Worm (Caenorhabditis elegans) whole organism, L1 larva: Measurements from ENCODE around the gene C29F5.8.

Experiments used
- C04F5.9 ChIP-seq: sonication (generic microtip); optimal IDR thresholded peaks from 2 replicates; lab custom pipeline; 2016; ENCODE audit warnings: missing genetic modification characterization, missing compliant biosample characterization
- C34B4.2 ChIP-seq: sonication (generic microtip); optimal IDR thresholded peaks from 2 replicates; lab custom pipeline; 2017; ENCODE audit warnings: mild to moderate bottlenecking, missing genetic modification characterization, missing compliant biosample characterization
- F16B12.6 ChIP-seq: fragments of 150-350 bp; optimal IDR thresholded peaks from 2 replicates; lab custom pipeline; 2014; ENCODE audit warnings: missing biosample characterization, missing genetic modification characterization
- Y116A8C.19 ChIP-seq: sonication (generic microtip); optimal IDR thresholded peaks from 2 replicates; lab custom pipeline; 2016; ENCODE audit warnings: missing compliant biosample characterization, missing genetic modification characterization, borderline replicate concordance
- alr-1 ChIP-seq: fragments of 200-800 bp; sonication (Bioruptor generic); optimal IDR thresholded peaks from 2 replicates; lab custom pipeline; 2018; ENCODE audit warnings: borderline replicate concordance, mild to moderate bottlenecking, missing genetic modification characterization, missing compliant biosample characterization
- aly-2 ChIP-seq: fragments of 150-350 bp; optimal IDR thresholded peaks from 2 replicates; lab custom pipeline; 2014; ENCODE audit warnings: missing biosample characterization, missing genetic modification characterization
- ama-1 ChIP-seq: fragments of 150-350 bp; optimal IDR thresholded peaks from 2 replicates; lab custom pipeline; 2014
- ceh-63 ChIP-seq: fragments of 200-800 bp; sonication (Bioruptor generic); optimal IDR thresholded peaks from 2 replicates; lab custom pipeline; 2018; ENCODE audit warnings: mild to moderate bottlenecking, missing genetic modification characterization, missing compliant biosample characterization
- ceh-8 ChIP-seq: fragments of 200-800 bp; sonication (Bioruptor generic); optimal IDR thresholded peaks from 2 replicates; lab custom pipeline; 2018; ENCODE audit warnings: mild to moderate bottlenecking, missing genetic modification characterization, moderate library complexity, missing compliant biosample characterization
- ceh-82 ChIP-seq, 3 experiments: fragments of 150-350 bp in 1 of 3; sonication (generic microtip) in 2 of 3; optimal IDR thresholded peaks; 2 replicates each; lab custom pipeline; 2014 to 2017; ENCODE audit warnings: missing biosample characterization in 3 of 3, missing genetic modification characterization in 3 of 3
- ceh-88 ChIP-seq: fragments of 200-800 bp; sonication (Bioruptor generic); IDR thresholded peaks from 2 replicates; pipeline ENCODE4 v1.3.6; 2022; ENCODE audit warnings: missing genetic modification characterization, missing compliant biosample characterization
- dpl-1 ChIP-seq, 3 experiments: fragments of 150-350 bp in 2 of 3; sonication (generic microtip) in 1 of 3; optimal IDR thresholded peaks; 2 replicates each; lab custom pipeline; 2014 to 2017; ENCODE audit warnings: missing biosample characterization in 3 of 3, missing genetic modification characterization in 3 of 3, missing genetic modification reagents in 3 of 3
- dsc-1 ChIP-seq: sonication (generic microtip); optimal IDR thresholded peaks from 2 replicates; lab custom pipeline; 2016; ENCODE audit warnings: mild to moderate bottlenecking, missing genetic modification characterization, missing compliant biosample characterization
- efl-3 ChIP-seq: fragments of 200-800 bp; sonication (Bioruptor generic); optimal IDR thresholded peaks from 2 replicates; lab custom pipeline; 2018; ENCODE audit warnings: mild to moderate bottlenecking, missing genetic modification characterization, missing compliant biosample characterization
- egl-13 ChIP-seq: sonication (generic microtip); optimal IDR thresholded peaks from 2 replicates; lab custom pipeline; 2016; ENCODE audit warnings: missing genotype, missing genetic modification reagents, missing genetic modification characterization, missing compliant biosample characterization
- egl-27 ChIP-seq, 2 experiments: fragments of 150-350 bp in 1 of 2; sonication (generic microtip); optimal IDR thresholded peaks; 3 replicates each; lab custom pipeline; 2017 to 2018; ENCODE audit warnings: missing biosample characterization in 2 of 2, missing genetic modification characterization in 2 of 2, missing genetic modification reagents in 2 of 2
- elt-2 ChIP-seq: sonication (generic microtip); optimal IDR thresholded peaks from 2 replicates; lab custom pipeline; 2016; ENCODE audit warnings: missing genetic modification characterization, mild to moderate bottlenecking, inconsistent platforms, missing compliant biosample characterization, missing genetic modification reagents
- elt-3 ChIP-seq, 6 experiments: fragments of 150-350 bp in 1 of 6; sonication (generic microtip); optimal IDR thresholded peaks; 2 replicates each; lab custom pipeline; 2017 to 2018; ENCODE audit warnings: missing biosample characterization in 6 of 6, missing genetic modification characterization in 6 of 6, inconsistent platforms in 1 of 6
- fkh-10 ChIP-seq: sonication (generic microtip); optimal IDR thresholded peaks from 2 replicates; lab custom pipeline; 2017; ENCODE audit warnings: missing biosample characterization, missing genetic modification reagents, missing genetic modification characterization
- fkh-4 ChIP-seq: sonication (generic microtip); optimal IDR thresholded peaks from 2 replicates; lab custom pipeline; 2016; ENCODE audit warnings: missing compliant biosample characterization, missing genetic modification characterization, borderline replicate concordance
- grh-1 ChIP-seq: fragments of 200-800 bp; sonication (Bioruptor generic); IDR thresholded peaks from 2 replicates; pipeline ENCODE4 v1.3.6; 2022; ENCODE audit warnings: missing genetic modification reagents, missing genetic modification characterization, missing compliant biosample characterization
- hlh-17 ChIP-seq: fragments of 200-800 bp; sonication (Bioruptor generic); optimal IDR thresholded peaks from 2 replicates; lab custom pipeline; 2018; ENCODE audit warnings: missing genetic modification characterization, mild to moderate bottlenecking, missing compliant biosample characterization, moderate library complexity, borderline replicate concordance
- hlh-4 ChIP-seq: sonication (generic microtip); optimal IDR thresholded peaks from 2 replicates; lab custom pipeline; 2016; ENCODE audit warnings: mild to moderate bottlenecking, missing genetic modification characterization, missing compliant biosample characterization
- irx-1 ChIP-seq: sonication (generic microtip); optimal IDR thresholded peaks from 2 replicates; lab custom pipeline; 2016; ENCODE audit warnings: missing genetic modification characterization, missing compliant biosample characterization
- isw-1 ChIP-seq: fragments of 200-800 bp; sonication (Bioruptor generic); IDR thresholded peaks from 2 replicates; pipeline ENCODE4 v1.3.6; 2022; ENCODE audit warnings: missing genetic modification characterization, missing compliant biosample characterization
- lin-14 ChIP-seq: fragments of 200-800 bp; sonication (Bioruptor generic); optimal IDR thresholded peaks from 2 replicates; lab custom pipeline; 2018; ENCODE audit warnings: mild to moderate bottlenecking, missing genetic modification characterization, moderate library complexity, missing compliant biosample characterization
- lin-15B ChIP-seq: fragments of 150-350 bp; sonication (generic microtip); optimal IDR thresholded peaks from 3 replicates; lab custom pipeline; 2014; ENCODE audit warnings: missing biosample characterization, missing genetic modification characterization
- lin-35 ChIP-seq, 2 experiments: fragments of 150-350 bp; optimal IDR thresholded peaks; 2 replicates each; lab custom pipeline; 2014; ENCODE audit warnings: missing biosample characterization in 2 of 2, missing genetic modification characterization in 2 of 2, missing genetic modification reagents in 2 of 2
- lir-3 ChIP-seq: sonication (generic microtip); optimal IDR thresholded peaks from 2 replicates; lab custom pipeline; 2016; ENCODE audit warnings: mild to moderate bottlenecking, missing genetic modification characterization, moderate library complexity, missing compliant biosample characterization; ENCODE audit not compliant: poor library complexity
- lsy-2 ChIP-seq, 2 experiments: fragments of 150-350 bp; optimal IDR thresholded peaks; 2 replicates each; lab custom pipeline; 2014; ENCODE audit warnings: missing biosample characterization in 2 of 2, missing genetic modification characterization in 2 of 2
- mab-9 ChIP-seq: fragments of 200-800 bp; sonication (Bioruptor generic); IDR thresholded peaks from 2 replicates; pipeline ENCODE4 v1.3.6; 2022; ENCODE audit warnings: missing genetic modification reagents, missing genetic modification characterization, missing compliant biosample characterization
- mdl-1 ChIP-seq, 2 experiments: fragments of 150-350 bp; optimal IDR thresholded peaks; 2 replicates each; lab custom pipeline; 2014 to 2017; ENCODE audit warnings: missing biosample characterization in 2 of 2, missing genetic modification characterization in 2 of 2, inconsistent platforms in 1 of 2
- nhr-11 ChIP-seq: fragments of 150-350 bp; optimal IDR thresholded peaks from 2 replicates; lab custom pipeline; 2014; ENCODE audit warnings: missing biosample characterization, missing genetic modification characterization
- nhr-12 ChIP-seq: sonication (generic microtip); optimal IDR thresholded peaks from 2 replicates; lab custom pipeline; 2017; ENCODE audit warnings: missing biosample characterization, missing genetic modification characterization
- nhr-19 ChIP-seq: fragments of 200-800 bp; sonication (Bioruptor generic); conservative IDR thresholded peaks from 2 replicates; pipeline ENCODE4 v1.3.6; 2022; ENCODE audit warnings: missing genetic modification characterization, missing compliant biosample characterization
- nhr-47 ChIP-seq: sonication (generic microtip); optimal IDR thresholded peaks from 2 replicates; lab custom pipeline; 2016; ENCODE audit warnings: mild to moderate bottlenecking, missing genetic modification characterization, moderate library complexity, missing compliant biosample characterization
- nhr-84 ChIP-seq: sonication (generic microtip); optimal IDR thresholded peaks from 2 replicates; lab custom pipeline; 2017; ENCODE audit warnings: missing biosample characterization, missing genetic modification characterization
- nhr-90 ChIP-seq: sonication (generic microtip); optimal IDR thresholded peaks from 2 replicates; lab custom pipeline; 2016; ENCODE audit warnings: mild to moderate bottlenecking, missing genetic modification characterization, missing compliant biosample characterization; ENCODE audit not compliant: poor library complexity
- pag-3 ChIP-seq: sonication (generic microtip); optimal IDR thresholded peaks from 2 replicates; lab custom pipeline; 2017; ENCODE audit warnings: missing genetic modification characterization, mild to moderate bottlenecking, missing compliant biosample characterization, antibody characterized with exemption, borderline replicate concordance; ENCODE audit not compliant: insufficient read depth
- pax-3 ChIP-seq: fragments of 200-800 bp; sonication (Bioruptor generic); optimal IDR thresholded peaks from 2 replicates; lab custom pipeline; 2018; ENCODE audit warnings: mild to moderate bottlenecking, missing genetic modification characterization, moderate library complexity, missing compliant biosample characterization
- pqm-1 ChIP-seq: sonication (generic microtip); optimal IDR thresholded peaks from 3 replicates; lab custom pipeline; 2017; ENCODE audit warnings: missing biosample characterization, missing genetic modification characterization
- rnt-1 ChIP-seq: sonication (generic microtip); optimal IDR thresholded peaks from 2 replicates; lab custom pipeline; 2016; ENCODE audit warnings: mild to moderate bottlenecking, missing genetic modification characterization, moderate library complexity, missing compliant biosample characterization
- snpc-4 ChIP-seq: fragments of 150-350 bp; optimal IDR thresholded peaks from 2 replicates; lab custom pipeline; 2014; ENCODE audit warnings: missing biosample characterization, missing genetic modification characterization
- snu-23 ChIP-seq: sonication (generic microtip); optimal IDR thresholded peaks from 2 replicates; lab custom pipeline; 2016; ENCODE audit warnings: missing genetic modification characterization, missing compliant biosample characterization
- sox-4 ChIP-seq: sonication (generic microtip); optimal IDR thresholded peaks from 2 replicates; lab custom pipeline; 2016; ENCODE audit warnings: missing genetic modification characterization, missing compliant biosample characterization
- sptf-1 ChIP-seq: fragments of 150-350 bp; optimal IDR thresholded peaks from 2 replicates; lab custom pipeline; 2014; ENCODE audit warnings: missing biosample characterization, missing genetic modification characterization
- tlp-1 ChIP-seq: fragments of 150-350 bp; optimal IDR thresholded peaks from 2 replicates; lab custom pipeline; 2014; ENCODE audit warnings: missing biosample characterization, missing genetic modification characterization
- unc-62 ChIP-seq: fragments of 150-350 bp; optimal IDR thresholded peaks from 2 replicates; lab custom pipeline; 2014; ENCODE audit warnings: missing biosample characterization, missing genetic modification reagents, missing genetic modification characterization
- xbp-1 ChIP-seq: sonication (generic microtip); optimal IDR thresholded peaks from 2 replicates; lab custom pipeline; 2016; ENCODE audit warnings: missing genetic modification characterization, missing compliant biosample characterization
- zip-4 ChIP-seq: fragments of 200-800 bp; sonication (Bioruptor generic); optimal IDR thresholded peaks from 2 replicates; lab custom pipeline; 2018; ENCODE audit warnings: mild to moderate bottlenecking, missing genetic modification characterization, moderate library complexity, missing compliant biosample characterization
- ztf-4 ChIP-seq: fragments of 150-350 bp; optimal IDR thresholded peaks from 2 replicates; lab custom pipeline; 2014; ENCODE audit warnings: missing biosample characterization, missing genetic modification characterization

Gene C29F5.8

DNA sequence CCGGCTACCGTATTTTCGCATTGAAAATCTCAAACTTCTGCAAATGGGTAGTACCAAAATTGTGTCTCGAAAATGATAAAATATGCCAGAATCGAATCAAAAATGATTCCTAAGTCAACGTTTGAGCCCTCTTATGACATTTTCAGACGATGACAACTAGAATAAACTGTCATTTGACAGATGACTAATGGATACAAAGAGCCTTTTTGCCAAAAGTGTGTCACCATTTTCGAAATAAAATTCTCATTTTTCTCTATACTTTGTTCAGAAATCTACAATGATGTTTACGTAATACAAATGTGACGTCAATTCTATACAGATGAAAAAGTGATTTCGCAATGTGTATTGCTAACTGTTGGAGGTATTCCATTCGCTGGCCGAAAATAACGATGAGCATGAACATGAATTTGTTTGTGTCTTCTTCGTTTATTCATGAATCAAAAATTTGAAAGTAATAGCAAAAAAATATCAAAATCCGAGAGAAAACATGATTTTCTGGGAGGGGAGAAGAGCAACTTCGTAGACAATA lies 40.4 kb downstream of the C29F5.8 start (continued):
- TF ChIP-seq fkh-10 (GFP tag; lab: Kevin White, UChicago) (no peak), ceh-82 (tag; optimal IDR thresholded peaks at IDR 0.05; lab: Kevin White, UChicago) (no peak), nhr-12 (tag; lab: Kevin White, UChicago) (no peak), mdl-1 (tag; optimal IDR thresholded peaks at IDR 0.05; lab: Kevin White, UChicago) (peak in 1 of 2 experiments; percentile 5), C34B4.2 (tag; lab: Kevin White, UChicago) (no peak), sox-4 (no peak), snpc-4 (tag; lab: Kevin White, UChicago) (peak; percentile 4), irx-1 (tag; lab: Kevin White, UChicago) (no peak), pqm-1 (tag; lab: Kevin White, UChicago) (no peak), hlh-4 (no peak), ceh-8 (GFP tag; lab: Kevin White, UChicago) (no peak), C04F5.9 (tag; lab: Kevin White, UChicago) (peak; percentile 5), nhr-11 (tag; lab: Kevin White, UChicago) (no peak), isw-1 (no peak), pag-3 (tag; lab: Kevin White, UChicago) (no peak), F16B12.6 (tag; lab: Kevin White, UChicago) (no peak), dsc-1 (tag; lab: Kevin White, UChicago) (no peak), Y116A8C.19 (tag; lab: Kevin White, UChicago) (no peak), nhr-47 (peak; percentile 61), dpl-1 (GFP tag; optimal IDR thresholded peaks at IDR 0.05; lab: Kevin White, UChicago) (peak in 2 of 3 experiments; percentile 24 to 33), lin-14 (peak; percentile 49), alr-1 (tag; lab: Kevin White, UChicago) (no peak), ama-1 (lab: Kevin White, UChicago) (peak; percentile 84), lin-15B (tag; lab: Kevin White, UChicago) (no peak), aly-2 (tag; lab: Kevin White, UChicago) (no peak), nhr-90 (tag; lab: Kevin White, UChicago) (peak; percentile 75), ceh-88 (GFP tag; lab: Robert Waterston, UW) (peak; percentile 32; the same call in 1 of the 2 replicates), mab-9 (no peak), elt-3 (tag; optimal IDR thresholded peaks at IDR 0.05; lab: Kevin White, UChicago) (peak in 2 of 6 experiments; percentile 12 to 75), egl-13 (tag; lab: Kevin White, UChicago) (no peak), pax-3 (tag; lab: Kevin White, UChicago) (peak; percentile 68), zip-4 (GFP tag; lab: Kevin White, UChicago) (peak; percentile 63), lsy-2 (tag; optimal IDR thresholded peaks at IDR 0.05; lab: Kevin White, UChicago) (peak; percentile 53 to 63), lir-3 (tag; lab: Kevin White, UChicago) (peak; percentile 48), xbp-1 (peak; percentile 27), efl-3 (GFP tag; lab: Kevin White, UChicago) (no peak), grh-1 (GFP tag; lab: Robert Waterston, UW) (0 out of 2 replicates have a peak, but pooled peaks have one; percentile 13), ceh-63 (GFP tag; lab: Kevin White, UChicago) (no peak), snu-23 (peak; percentile 70), nhr-19 (GFP tag; lab: Robert Waterston, UW) (peak; percentile 66), egl-27 (tag; optimal IDR thresholded peaks at IDR 0.05; lab: Kevin White, UChicago) (no peak), nhr-84 (tag; lab: Kevin White, UChicago) (no peak), tlp-1 (tag; lab: Kevin White, UChicago) (no peak), rnt-1 (tag; lab: Kevin White, UChicago) (no peak), fkh-4 (tag; lab: Kevin White, UChicago) (no peak), unc-62 (GFP tag; lab: Kevin White, UChicago) (no peak), elt-2 (peak; percentile 64), ztf-4 (tag; lab: Kevin White, UChicago) (peak; percentile 86), lin-35 (GFP tag; optimal IDR thresholded peaks at IDR 0.05; lab: Kevin White, UChicago) (peak in 1 of 2 experiments; percentile 66), hlh-17 (GFP tag; lab: Kevin White, UChicago) (no peak), sptf-1 (no peak)
